Fruit fly (Drosophila melanogaster) whole organism, embryonic: Measurements from ENCODE around the gene TfIIA-S.
A peak's percentile ranks its signal among the peaks of the same experiment; 100 is the strongest.

ENCODE experiments used
- Adf1 ChIP-seq: fragments of 200-800 bp; sonication (Bioruptor generic); IDR thresholded peaks from 2 replicates; pipeline ENCODE4 v1.3.6; 2022; ENCODE audit warnings: missing biosample characterization, missing genetic modification characterization
- Atf-2 ChIP-seq: fragments of 200-800 bp; sonication (Bioruptor generic); optimal IDR thresholded peaks from 2 replicates; lab custom pipeline; 2016; ENCODE audit warnings: missing biosample characterization, missing genetic modification characterization
- B-H1 ChIP-seq: fragments of 200-800 bp; sonication (Bioruptor generic); IDR thresholded peaks from 3 replicates; pipeline ENCODE4 v1.3.6; 2022; ENCODE audit warnings: missing biosample characterization, missing genetic modification characterization
- Bgb ChIP-seq: fragments of 200-800 bp; sonication (Bioruptor generic); IDR thresholded peaks from 2 replicates; pipeline ENCODE4 v1.3.6; 2022; ENCODE audit warnings: missing biosample characterization, missing genetic modification characterization; ENCODE audit not compliant: partially characterized antibody
- BtbVII ChIP-seq: fragments of 200-800 bp; sonication (Bioruptor generic); optimal IDR thresholded peaks from 3 replicates; lab custom pipeline; 2017; ENCODE audit warnings: missing biosample characterization, mild to moderate bottlenecking, missing genetic modification characterization
- CG10366 ChIP-seq: fragments of 200-800 bp; sonication (Bioruptor generic); IDR thresholded peaks from 2 replicates; pipeline ENCODE4 v1.3.6; 2022; ENCODE audit warnings: missing biosample characterization, missing genetic modification characterization
- CG11696 ChIP-seq: fragments of 200-800 bp; sonication (Bioruptor generic); IDR thresholded peaks from 2 replicates; pipeline ENCODE4 v1.3.6; 2022; ENCODE audit warnings: missing biosample characterization, missing genetic modification characterization
- CG12071 ChIP-seq: fragments of 200-800 bp; sonication (Bioruptor generic); optimal IDR thresholded peaks from 3 replicates; lab custom pipeline; 2018; ENCODE audit warnings: missing biosample characterization, mild to moderate bottlenecking, missing genetic modification characterization
- CG12104 ChIP-seq: fragments of 200-800 bp; sonication (Bioruptor generic); optimal IDR thresholded peaks from 3 replicates; lab custom pipeline; 2016; ENCODE audit warnings: missing biosample characterization, missing genetic modification characterization
- CG12659 ChIP-seq: fragments of 200-800 bp; sonication (Bioruptor generic); optimal IDR thresholded peaks from 3 replicates; lab custom pipeline; 2017; ENCODE audit warnings: mild to moderate bottlenecking, missing biosample characterization, missing genetic modification reagents, missing genetic modification characterization
- CG12942 ChIP-seq: fragments of 200-800 bp; sonication (Bioruptor generic); optimal IDR thresholded peaks from 3 replicates; lab custom pipeline; 2016; ENCODE audit warnings: missing biosample characterization, missing genetic modification characterization
- CG13624 ChIP-seq: fragments of 200-800 bp; sonication (Bioruptor generic); optimal IDR thresholded peaks from 2 replicates; lab custom pipeline; 2016; ENCODE audit warnings: missing biosample characterization, missing genetic modification characterization
- CG14014 ChIP-seq: fragments of 200-800 bp; sonication (Bioruptor generic); IDR thresholded peaks from 2 replicates; pipeline ENCODE4 v1.3.6; 2022; ENCODE audit warnings: missing biosample characterization, missing genetic modification characterization
- CG1529 ChIP-seq: fragments of 200-800 bp; sonication (Bioruptor generic); optimal IDR thresholded peaks from 3 replicates; lab custom pipeline; 2018; ENCODE audit warnings: missing biosample characterization, missing genetic modification characterization
- CG17612 ChIP-seq: fragments of 200-800 bp; sonication (Bioruptor generic); IDR thresholded peaks from 2 replicates; pipeline ENCODE4 v1.3.6; 2022; ENCODE audit warnings: missing biosample characterization, missing genetic modification characterization
- CG1792 ChIP-seq: fragments of 200-800 bp; sonication (Bioruptor generic); optimal IDR thresholded peaks from 2 replicates; lab custom pipeline; 2016; ENCODE audit warnings: missing biosample characterization, missing genetic modification characterization
- CG2678 ChIP-seq: fragments of 200-800 bp; sonication (Bioruptor generic); optimal IDR thresholded peaks from 3 replicates; lab custom pipeline; 2019; ENCODE audit warnings: missing biosample characterization, mild to moderate bottlenecking, missing genetic modification characterization, moderate library complexity
- CG7357 ChIP-seq: fragments of 200-800 bp; sonication (Bioruptor generic); IDR thresholded peaks from 3 replicates; pipeline ENCODE4 v1.3.6; 2022; ENCODE audit warnings: missing biosample characterization, missing genetic modification characterization
- CG7839 ChIP-seq: fragments of 200-800 bp; sonication (Bioruptor generic); optimal IDR thresholded peaks from 3 replicates; lab custom pipeline; 2018; ENCODE audit warnings: missing biosample characterization, mild to moderate bottlenecking, missing genetic modification characterization, moderate library complexity
- CG7963 ChIP-seq: fragments of 200-800 bp; sonication (Bioruptor generic); IDR thresholded peaks from 3 replicates; pipeline ENCODE4 v1.3.6; 2022; ENCODE audit warnings: missing biosample characterization, missing genetic modification characterization; ENCODE audit not compliant: partially characterized antibody
- CG7987 ChIP-seq: fragments of 200-800 bp; sonication (Bioruptor generic); optimal IDR thresholded peaks from 2 replicates; lab custom pipeline; 2018; ENCODE audit warnings: missing biosample characterization, mild to moderate bottlenecking, missing genetic modification characterization, moderate library complexity
- CG8089 ChIP-seq: fragments of 200-800 bp; sonication (Bioruptor generic); optimal IDR thresholded peaks from 3 replicates; lab custom pipeline; 2016; ENCODE audit warnings: missing biosample characterization, missing genetic modification characterization
- CG8944 ChIP-seq: fragments of 200-800 bp; sonication (Bioruptor generic); optimal IDR thresholded peaks from 3 replicates; lab custom pipeline; 2016; ENCODE audit warnings: missing biosample characterization, missing genetic modification characterization
- Dbx ChIP-seq: fragments of 200-800 bp; sonication (Bioruptor generic); IDR thresholded peaks from 3 replicates; pipeline ENCODE4 v1.3.6; 2022; ENCODE audit warnings: missing biosample characterization, missing genetic modification characterization
- Doc2 ChIP-seq: fragments of 200-800 bp; sonication (Bioruptor generic); IDR thresholded peaks from 2 replicates; pipeline ENCODE4 v1.3.6; 2022; ENCODE audit warnings: missing biosample characterization, missing genetic modification characterization
- Eip74EF ChIP-seq, 2 experiments: fragments of 200-800 bp in 1 of 2; fragments of >200 bp in 1 of 2; sonication (Bioruptor generic) in 1 of 2; optimal IDR thresholded peaks; 2 replicates each; lab custom pipeline; 2017 to 2019; ENCODE audit warnings: missing biosample characterization in 2 of 2, missing genetic modification characterization in 2 of 2, mild to moderate bottlenecking in 1 of 2, moderate library complexity in 1 of 2
- HLHmδ ChIP-seq: fragments of 200-800 bp; sonication (Bioruptor generic); optimal IDR thresholded peaks from 2 replicates; lab custom pipeline; 2018; ENCODE audit warnings: missing biosample characterization, mild to moderate bottlenecking, missing genetic modification characterization, moderate library complexity
- Hey ChIP-seq: fragments of 200-800 bp; sonication (Bioruptor generic); optimal IDR thresholded peaks from 3 replicates; lab custom pipeline; 2018; ENCODE audit warnings: missing biosample characterization, mild to moderate bottlenecking, missing genetic modification characterization
- Myb ChIP-seq: fragments of 200-800 bp; sonication (Bioruptor generic); optimal IDR thresholded peaks from 2 replicates; lab custom pipeline; 2016; ENCODE audit warnings: missing biosample characterization, missing genetic modification characterization
- Ravus ChIP-seq: fragments of 200-800 bp; sonication (Bioruptor generic); IDR thresholded peaks from 2 replicates; pipeline ENCODE4 v1.3.6; 2022; ENCODE audit warnings: missing biosample characterization, missing genetic modification characterization
- ac ChIP-seq: fragments of 200-800 bp; sonication (Bioruptor generic); optimal IDR thresholded peaks from 3 replicates; lab custom pipeline; 2017; ENCODE audit warnings: missing biosample characterization, mild to moderate bottlenecking, missing genetic modification characterization
- al ChIP-seq: fragments of 200-800 bp; sonication (Bioruptor generic); IDR thresholded peaks from 2 replicates; pipeline ENCODE4 v1.3.6; 2022; ENCODE audit warnings: missing biosample characterization, missing genetic modification characterization
- bbx ChIP-seq: fragments of 200-800 bp; sonication (Bioruptor generic); IDR thresholded peaks from 2 replicates; pipeline ENCODE4 v1.3.6; 2022; ENCODE audit warnings: missing biosample characterization, missing genetic modification characterization; ENCODE audit not compliant: partially characterized antibody
- bowl ChIP-seq: fragments of 200-800 bp; sonication (Bioruptor generic); IDR thresholded peaks from 2 replicates; pipeline ENCODE4 v1.3.6; 2022; ENCODE audit warnings: missing biosample characterization, missing genetic modification characterization
- cwo ChIP-seq: fragments of 200-800 bp; sonication (Bioruptor generic); optimal IDR thresholded peaks from 3 replicates; lab custom pipeline; 2017; ENCODE audit warnings: missing biosample characterization, missing genetic modification characterization, mild to moderate bottlenecking, moderate library complexity, missing genetic modification reagents
- da ChIP-seq: fragments of 200-800 bp; sonication (Bioruptor generic); optimal IDR thresholded peaks from 2 replicates; lab custom pipeline; 2016; ENCODE audit warnings: missing biosample characterization, missing genetic modification characterization
- dan ChIP-seq: fragments of 200-800 bp; sonication (Bioruptor generic); IDR thresholded peaks from 2 replicates; pipeline ENCODE4 v1.3.6; 2022; ENCODE audit warnings: missing biosample characterization, missing genetic modification characterization
- dpn ChIP-seq, 2 experiments: fragments of 200-800 bp; sonication (Bioruptor generic); optimal IDR thresholded peaks; 3 replicates each; lab custom pipeline; 2016; ENCODE audit warnings: missing biosample characterization in 2 of 2, missing genetic modification characterization in 2 of 2
- en ChIP-seq: fragments of 200-800 bp; sonication (Bioruptor generic); optimal IDR thresholded peaks from 2 replicates; lab custom pipeline; 2016; ENCODE audit warnings: missing biosample characterization, missing genetic modification characterization
- ftz-f1 ChIP-seq: fragments of 200-800 bp; sonication (Bioruptor generic); optimal IDR thresholded peaks from 2 replicates; lab custom pipeline; 2016; ENCODE audit warnings: missing biosample characterization, missing genetic modification characterization
- gce ChIP-seq: fragments of 200-800 bp; sonication (Bioruptor generic); IDR thresholded peaks from 3 replicates; pipeline ENCODE4 v1.3.6; 2022; ENCODE audit warnings: missing biosample characterization, missing genetic modification characterization
- gcm ChIP-seq: fragments of 200-800 bp; sonication (Bioruptor generic); optimal IDR thresholded peaks from 2 replicates; lab custom pipeline; 2019; ENCODE audit warnings: missing biosample characterization, mild to moderate bottlenecking, missing genetic modification characterization, moderate library complexity
- grau ChIP-seq: fragments of 200-800 bp; optimal IDR thresholded peaks from 3 replicates; lab custom pipeline; 2019; ENCODE audit warnings: missing biosample characterization, mild to moderate bottlenecking, missing genetic modification characterization, moderate library complexity
- hth ChIP-seq: fragments of >200 bp; optimal IDR thresholded peaks from 2 replicates; lab custom pipeline; 2017; ENCODE audit warnings: inconsistent platforms
- lbe ChIP-seq: fragments of 200-800 bp; sonication (Bioruptor generic); optimal IDR thresholded peaks from 2 replicates; lab custom pipeline; 2016; ENCODE audit warnings: missing biosample characterization, mild to moderate bottlenecking, missing genetic modification characterization
- nau ChIP-seq: fragments of 200-800 bp; sonication (Bioruptor generic); optimal IDR thresholded peaks from 3 replicates; lab custom pipeline; 2017; ENCODE audit warnings: missing biosample characterization, mild to moderate bottlenecking, missing genetic modification characterization, missing genetic modification reagents
- nmo ChIP-seq: fragments of 200-800 bp; sonication (Bioruptor generic); optimal IDR thresholded peaks from 2 replicates; lab custom pipeline; 2018; ENCODE audit warnings: missing biosample characterization, mild to moderate bottlenecking, missing genetic modification characterization, moderate library complexity
- phol ChIP-seq: fragments of 200-800 bp; sonication (Bioruptor generic); optimal IDR thresholded peaks from 3 replicates; lab custom pipeline; 2018; ENCODE audit warnings: missing biosample characterization, mild to moderate bottlenecking, missing genetic modification characterization, moderate library complexity
- shn ChIP-seq: fragments of 200-800 bp; sonication (Bioruptor generic); optimal IDR thresholded peaks from 3 replicates; lab custom pipeline; 2016; ENCODE audit warnings: missing biosample characterization, missing genetic modification characterization
- trh ChIP-seq: fragments of 200-800 bp; sonication (Bioruptor generic); optimal IDR thresholded peaks from 2 replicates; lab custom pipeline; 2016; ENCODE audit warnings: missing biosample characterization, missing genetic modification characterization
- ttk ChIP-seq: fragments of 200-800 bp; sonication (Bioruptor generic); IDR thresholded peaks from 2 replicates; pipeline ENCODE4 v2.1.2; 2022; ENCODE audit warnings: missing biosample characterization, missing genetic modification characterization
- wor ChIP-seq: fragments of 200-800 bp; sonication (Bioruptor generic); IDR thresholded peaks from 2 replicates; pipeline ENCODE4 v1.3.6; 2022; ENCODE audit warnings: missing biosample characterization, missing genetic modification characterization

Gene TfIIA-S

dm6 chr3R:23887096-23887421, 3.8 kb downstream of the TfIIA-S start (continued):
- peak; percentile 90 for TF ChIP-seq CG14014
- TF ChIP-seq gce (GFP tag; lab: Robert Waterston, UW) = peak; percentile 78
- peak; percentile 91 for TF ChIP-seq dan (GFP tag; lab: Robert Waterston, UW)
- TF ChIP-seq ttk (GFP tag; lab: Robert Waterston, UW) = peak; percentile 94
- no peak for TF ChIP-seq Doc2 (GFP tag; lab: Robert Waterston, UW)
- TF ChIP-seq CG13624 (GFP tag; lab: Kevin White, UChicago) = peak; percentile 24
- peak; percentile 8 for TF ChIP-seq CG8089 (GFP tag; lab: Kevin White, UChicago)
- TF ChIP-seq shn (GFP tag; lab: Kevin White, UChicago) = no peak
- TF ChIP-seq trh (GFP tag; lab: Kevin White, UChicago) = peak; percentile 86
- TF ChIP-seq CG12942 = peak; percentile 84
- TF ChIP-seq CG11696 = peak; percentile 80
- TF ChIP-seq CG17612 (GFP tag; lab: Robert Waterston, UW) = peak; percentile 85
- TF ChIP-seq Myb (GFP tag; lab: Kevin White, UChicago) = no peak
- TF ChIP-seq nau (GFP tag; lab: Kevin White, UChicago) = peak; percentile 78
- TF ChIP-seq nmo (GFP tag; lab: Kevin White, UChicago) = peak; percentile 98
- peak; percentile 90 for TF ChIP-seq wor (GFP tag; lab: Robert Waterston, UW)
- TF ChIP-seq lbe (GFP tag; lab: Kevin White, UChicago) = peak; percentile 86
- TF ChIP-seq CG12071 = peak; percentile 68
- no peak for TF ChIP-seq da (GFP tag; lab: Kevin White, UChicago)
- TF ChIP-seq CG7963 (GFP tag; lab: Robert Waterston, UW) = no peak
- TF ChIP-seq bowl (GFP tag; lab: Robert Waterston, UW) = peak; percentile 82
- peak; percentile 83 for TF ChIP-seq CG7357
- peak; percentile 97 for TF ChIP-seq phol (tag; lab: Kevin White, UChicago)
- peak; percentile 91 for TF ChIP-seq grau (tag; lab: Kevin White, UChicago)
- TF ChIP-seq CG8944 (GFP tag; lab: Kevin White, UChicago) = peak; percentile 4
- peak; percentile 56 for TF ChIP-seq CG7987
- no peak for TF ChIP-seq Bgb
- 0 out of 3 replicates have a peak, but pooled peaks have one; percentile 46 for TF ChIP-seq Dbx (GFP tag; lab: Robert Waterston, UW)
- peak; percentile 96 for TF ChIP-seq gcm (GFP tag; lab: Kevin White, UChicago)
- TF ChIP-seq bbx = no peak
- TF ChIP-seq CG1792 (GFP tag; lab: Kevin White, UChicago) = no peak
- TF ChIP-seq Ravus (GFP tag; lab: Robert Waterston, UW) = peak; percentile 56
- TF ChIP-seq dpn (GFP tag; optimal IDR thresholded peaks at IDR 0.05; lab: Kevin White, UChicago) = peak; percentile 49 to 88
- peak; percentile 35 for TF ChIP-seq Atf-2 (GFP tag; lab: Kevin White, UChicago)
- TF ChIP-seq cwo (GFP tag; lab: Kevin White, UChicago) = peak; percentile 71
- TF ChIP-seq ftz-f1 (GFP tag; lab: Kevin White, UChicago) = no peak
- TF ChIP-seq al (GFP tag; lab: Robert Waterston, UW) = peak; percentile 54
- no peak for TF ChIP-seq HLHmδ (GFP tag; lab: Kevin White, UChicago)
- TF ChIP-seq Hey = no peak
- peak; percentile 88 for TF ChIP-seq CG12104 (GFP tag; lab: Kevin White, UChicago)
- TF ChIP-seq en (GFP tag; lab: Kevin White, UChicago) = no peak
- peak; percentile 86 for TF ChIP-seq CG12659 (GFP tag; lab: Kevin White, UChicago)
- 0 out of 2 replicates have a peak, but pooled peaks have one; percentile 16 for TF ChIP-seq Adf1 (GFP tag; lab: Robert Waterston, UW)
- TF ChIP-seq BtbVII (GFP tag; lab: Kevin White, UChicago) = peak; percentile 71
- peak in 1 of 2 experiments; percentile 94 for TF ChIP-seq Eip74EF (GFP tag; optimal IDR thresholded peaks at IDR 0.05; lab: Kevin White, UChicago)
- TF ChIP-seq CG1529 (GFP tag; lab: Kevin White, UChicago) = peak; percentile 94
- TF ChIP-seq B-H1 = peak; percentile 88
- peak; percentile 94 for TF ChIP-seq CG2678 (tag; lab: Kevin White, UChicago)
- peak; percentile 84 for TF ChIP-seq ac (GFP tag; lab: Kevin White, UChicago)
- no peak for TF ChIP-seq hth
- peak; percentile 93 for TF ChIP-seq CG10366 (GFP tag; lab: Robert Waterston, UW)
- TF ChIP-seq CG7839 (tag; lab: Kevin White, UChicago) = peak; percentile 95
